Worm (Caenorhabditis elegans) whole organism, L3 larva: ENCODE measurements around the gene F44E2.6.
A peak's percentile ranks its signal among the peaks of the same experiment; 100 is the strongest.

Experiments
- R02D3.7 ChIP-seq: fragments of 150-350 bp; optimal IDR thresholded peaks from 2 replicates; lab custom pipeline; 2014; ENCODE audit warnings: missing biosample characterization, missing genetic modification characterization
- ZK546.5 ChIP-seq: sonication (generic microtip); optimal IDR thresholded peaks from 2 replicates; lab custom pipeline; 2017; ENCODE audit warnings: missing biosample characterization, missing genetic modification characterization
- aly-2 ChIP-seq: fragments of 150-350 bp; optimal IDR thresholded peaks from 2 replicates; lab custom pipeline; 2014; ENCODE audit warnings: missing biosample characterization, missing genetic modification characterization
- ama-1 ChIP-seq: fragments of 150-350 bp; optimal IDR thresholded peaks from 2 replicates; lab custom pipeline; 2018
- ceh-16 ChIP-seq: sonication (generic microtip); optimal IDR thresholded peaks from 2 replicates; lab custom pipeline; 2017; ENCODE audit warnings: missing biosample characterization, missing genetic modification characterization
- ceh-28 ChIP-seq: fragments of 150-350 bp; optimal IDR thresholded peaks from 2 replicates; lab custom pipeline; 2014; ENCODE audit warnings: missing biosample characterization, missing genetic modification reagents, missing genetic modification characterization
- ceh-9 ChIP-seq: sonication (generic microtip); optimal IDR thresholded peaks from 2 replicates; lab custom pipeline; 2018; ENCODE audit warnings: missing biosample characterization, missing genetic modification characterization
- daf-12 ChIP-seq: fragments of 150-350 bp; optimal IDR thresholded peaks from 2 replicates; lab custom pipeline; 2014; ENCODE audit warnings: missing biosample characterization, missing genetic modification reagents, missing genetic modification characterization
- egl-27 ChIP-seq: sonication (generic microtip); optimal IDR thresholded peaks from 4 replicates; lab custom pipeline; 2017; ENCODE audit warnings: missing biosample characterization, missing genetic modification reagents, missing genetic modification characterization
- egl-5 ChIP-seq: fragments of 150-350 bp; optimal IDR thresholded peaks from 2 replicates; lab custom pipeline; 2017; ENCODE audit warnings: missing biosample characterization, missing genetic modification reagents, missing genetic modification characterization, inconsistent platforms
- elt-1 ChIP-seq: fragments of 150-350 bp; optimal IDR thresholded peaks from 2 replicates; lab custom pipeline; 2014; ENCODE audit warnings: missing biosample characterization, missing genetic modification characterization
- elt-2 ChIP-seq: sonication (generic microtip); optimal IDR thresholded peaks from 2 replicates; lab custom pipeline; 2016; ENCODE audit warnings: missing genetic modification reagents, mild to moderate bottlenecking, missing genetic modification characterization, missing compliant biosample characterization
- elt-3 ChIP-seq, 3 experiments: fragments of 150-350 bp in 1 of 3; sonication (generic microtip) in 2 of 3; optimal IDR thresholded peaks; 2 replicates in 2 of 3; 4 replicates in 1 of 3; lab custom pipeline; 2014 to 2017; ENCODE audit warnings: missing biosample characterization in 3 of 3, missing genetic modification characterization in 3 of 3
- fkh-10 ChIP-seq: sonication (generic microtip); optimal IDR thresholded peaks from 2 replicates; lab custom pipeline; 2017; ENCODE audit warnings: missing biosample characterization, missing genetic modification reagents, missing genetic modification characterization
- hmg-11 ChIP-seq: sonication (generic microtip); optimal IDR thresholded peaks from 2 replicates; lab custom pipeline; 2016; ENCODE audit warnings: missing genetic modification characterization, missing compliant biosample characterization
- jun-1 ChIP-seq: fragments of 150-350 bp; optimal IDR thresholded peaks from 2 replicates; lab custom pipeline; 2014; ENCODE audit warnings: missing biosample characterization, missing genetic modification reagents, missing genetic modification characterization
- lin-15B ChIP-seq: fragments of 150-350 bp; optimal IDR thresholded peaks from 2 replicates; lab custom pipeline; 2014; ENCODE audit warnings: missing biosample characterization, missing genetic modification characterization
- lin-39 ChIP-seq: fragments of 150-350 bp; optimal IDR thresholded peaks from 2 replicates; lab custom pipeline; 2018; ENCODE audit warnings: missing biosample characterization, missing genetic modification reagents, missing genetic modification characterization
- lsy-12 ChIP-seq: sonication (generic microtip); optimal IDR thresholded peaks from 2 replicates; lab custom pipeline; 2016; ENCODE audit warnings: mild to moderate bottlenecking, missing genetic modification characterization, missing compliant biosample characterization
- mdl-1 ChIP-seq: fragments of 150-350 bp; optimal IDR thresholded peaks from 2 replicates; lab custom pipeline; 2014; ENCODE audit warnings: missing biosample characterization, missing genetic modification characterization
- mml-1 ChIP-seq: fragments of 150-350 bp; sonication (generic microtip); optimal IDR thresholded peaks from 3 replicates; lab custom pipeline; 2014; ENCODE audit warnings: missing biosample characterization, missing genetic modification characterization
- nfya-1 ChIP-seq: sonication (generic microtip); optimal IDR thresholded peaks from 2 replicates; lab custom pipeline; 2017; ENCODE audit warnings: missing genetic modification characterization, mild to moderate bottlenecking, missing compliant biosample characterization, antibody characterized with exemption, moderate library complexity; ENCODE audit not compliant: insufficient read depth
- nhr-11 ChIP-seq: fragments of 150-350 bp; optimal IDR thresholded peaks from 2 replicates; lab custom pipeline; 2014; ENCODE audit warnings: missing biosample characterization, missing genetic modification characterization
- nhr-12 ChIP-seq: fragments of 150-350 bp; optimal IDR thresholded peaks from 2 replicates; lab custom pipeline; 2014; ENCODE audit warnings: missing biosample characterization, missing genetic modification characterization
- nhr-23 ChIP-seq: fragments of 150-350 bp; optimal IDR thresholded peaks from 2 replicates; lab custom pipeline; 2014; ENCODE audit warnings: missing biosample characterization, missing genetic modification reagents, missing genetic modification characterization
- nhr-237 ChIP-seq: fragments of 150-350 bp; optimal IDR thresholded peaks from 2 replicates; lab custom pipeline; 2014; ENCODE audit warnings: missing biosample characterization, missing genetic modification characterization
- nhr-25 ChIP-seq: sonication (generic microtip); optimal IDR thresholded peaks from 2 replicates; lab custom pipeline; 2017; ENCODE audit warnings: missing biosample characterization, missing genetic modification characterization
- nhr-28 ChIP-seq: fragments of 150-350 bp; optimal IDR thresholded peaks from 2 replicates; lab custom pipeline; 2014; ENCODE audit warnings: missing biosample characterization, missing genetic modification characterization
- nhr-43 ChIP-seq: sonication (generic microtip); optimal IDR thresholded peaks from 2 replicates; lab custom pipeline; 2016; ENCODE audit warnings: mild to moderate bottlenecking, missing genetic modification characterization, missing compliant biosample characterization; ENCODE audit not compliant: poor library complexity, severe bottlenecking
- nhr-77 ChIP-seq: fragments of 150-350 bp; optimal IDR thresholded peaks from 2 replicates; lab custom pipeline; 2014; ENCODE audit warnings: missing biosample characterization, missing genetic modification characterization
- pha-4 ChIP-seq: fragments of 150-350 bp; optimal IDR thresholded peaks from 2 replicates; lab custom pipeline; 2014; ENCODE audit warnings: missing biosample characterization, missing genetic modification reagents, missing genetic modification characterization
- sea-2 ChIP-seq: fragments of 150-350 bp; sonication (generic microtip); optimal IDR thresholded peaks from 4 replicates; lab custom pipeline; 2014; ENCODE audit warnings: missing biosample characterization, missing genetic modification reagents, missing genetic modification characterization
- skn-1 ChIP-seq: fragments of 150-350 bp; optimal IDR thresholded peaks from 2 replicates; lab custom pipeline; 2014; ENCODE audit warnings: missing biosample characterization, missing genetic modification characterization
- tbx-2 ChIP-seq: sonication (generic microtip); optimal IDR thresholded peaks from 2 replicates; lab custom pipeline; 2016; ENCODE audit warnings: mild to moderate bottlenecking, missing genetic modification characterization, missing compliant biosample characterization
- unc-62 ChIP-seq: fragments of 150-350 bp; sonication (generic microtip); optimal IDR thresholded peaks from 4 replicates; lab custom pipeline; 2014; ENCODE audit warnings: missing biosample characterization, missing genetic modification reagents, missing genetic modification characterization
- zag-1 ChIP-seq: fragments of 150-350 bp; optimal IDR thresholded peaks from 2 replicates; lab custom pipeline; 2014; ENCODE audit warnings: missing biosample characterization, missing genetic modification characterization
- ztf-11 ChIP-seq: fragments of 150-350 bp; optimal IDR thresholded peaks from 2 replicates; lab custom pipeline; 2014; ENCODE audit warnings: missing biosample characterization, missing genetic modification characterization
- ztf-4 ChIP-seq: fragments of 150-350 bp; optimal IDR thresholded peaks from 2 replicates; lab custom pipeline; 2014; ENCODE audit warnings: missing biosample characterization, missing genetic modification characterization

F44E2.6 gene

ce11 chrIII:8815699-8816098, 29.3 kb downstream of the F44E2.6 start:
- TF ChIP-seq nfya-1 (no peak), mml-1 (tag; lab: Kevin White, UChicago) (no peak), daf-12 (tag; lab: Kevin White, UChicago) (no peak), egl-5 (tag; lab: Kevin White, UChicago) (peak; percentile 41), fkh-10 (GFP tag; lab: Kevin White, UChicago) (no peak), lin-39 (tag; lab: Kevin White, UChicago) (peak; percentile 29)

ce11 chrIII:8811111-8811510, 33.9 kb downstream of the F44E2.6 start:
- TF ChIP-seq pha-4 (tag; lab: Kevin White, UChicago) (no peak), hmg-11 (tag; lab: Kevin White, UChicago) (no peak), fkh-10 (GFP tag; lab: Kevin White, UChicago) (peak; percentile 22)

ce11 chrIII:8809245-8809971, 35.6 kb downstream of the F44E2.6 start, which contains the start of gene prx-19:
prx-19 (minus strand) TSS chrIII:8809295.
- TF ChIP-seq ceh-28 (tag; lab: Kevin White, UChicago) = peak; percentile 23
- no peak for TF ChIP-seq sea-2 (GFP tag; lab: Kevin White, UChicago)
- peak; percentile 72 for TF ChIP-seq nfya-1
- no peak for TF ChIP-seq mdl-1 (tag; lab: Kevin White, UChicago)
- TF ChIP-seq elt-2 = peak; percentile 61
- TF ChIP-seq lin-39 (tag; lab: Kevin White, UChicago) = peak; percentile 56
- TF ChIP-seq nhr-12 = no peak
- TF ChIP-seq lsy-12 (tag; lab: Kevin White, UChicago) = no peak
- TF ChIP-seq pha-4 (tag; lab: Kevin White, UChicago) = peak; percentile 63
- no peak for TF ChIP-seq ztf-4 (tag; lab: Kevin White, UChicago)
- TF ChIP-seq aly-2 (tag; lab: Kevin White, UChicago) = no peak
- no peak for TF ChIP-seq mml-1 (tag; lab: Kevin White, UChicago)
- TF ChIP-seq skn-1 (tag; lab: Kevin White, UChicago) = peak; percentile 57
- TF ChIP-seq nhr-25 = peak; percentile 76
- TF ChIP-seq unc-62 (GFP tag; lab: Kevin White, UChicago) = no peak
- TF ChIP-seq ceh-9 (tag; lab: Kevin White, UChicago) = no peak
- no peak for TF ChIP-seq nhr-237 (tag; lab: Kevin White, UChicago)
- no peak for TF ChIP-seq nhr-77 (tag; lab: Kevin White, UChicago)
- no peak for TF ChIP-seq nhr-11 (tag; lab: Kevin White, UChicago)
- no peak for TF ChIP-seq ZK546.5
- TF ChIP-seq nhr-28 (tag; lab: Kevin White, UChicago) = no peak
- peak; percentile 0 for TF ChIP-seq nhr-43 (tag; lab: Kevin White, UChicago)
- no peak for TF ChIP-seq elt-1 (tag; lab: Kevin White, UChicago)
- TF ChIP-seq jun-1 (tag; lab: Kevin White, UChicago) = no peak
- peak; percentile 53 for TF ChIP-seq nhr-23 (tag; lab: Kevin White, UChicago)
- TF ChIP-seq ztf-11 (tag; lab: Kevin White, UChicago) = no peak
- peak; percentile 32 for TF ChIP-seq egl-5 (tag; lab: Kevin White, UChicago)
- peak; percentile 63 for TF ChIP-seq lin-15B (tag; lab: Kevin White, UChicago)

ce11 chrIII:8807246-8807645, 37.8 kb downstream of the F44E2.6 start, which contains the start of gene F54F2.7:
F54F2.7 (minus strand) TSS chrIII:8807346.
- no peak for TF ChIP-seq elt-3 (tag; optimal IDR thresholded peaks at IDR 0.05; lab: Kevin White, UChicago)

ce11 chrIII:8805815-8806214, 39.2 kb downstream of the F44E2.6 start:
- no peak for TF ChIP-seq egl-27 (tag; lab: Kevin White, UChicago)
- TF ChIP-seq R02D3.7 (tag; lab: Kevin White, UChicago) = no peak
- TF ChIP-seq lin-15B (tag; lab: Kevin White, UChicago) = no peak
- TF ChIP-seq ceh-16 (tag; lab: Kevin White, UChicago) = no peak
- no peak for TF ChIP-seq tbx-2 (tag; lab: Kevin White, UChicago)
- TF ChIP-seq mml-1 (tag; lab: Kevin White, UChicago) = no peak
- TF ChIP-seq ama-1 (lab: Kevin White, UChicago) = no peak
- TF ChIP-seq zag-1 (tag; lab: Kevin White, UChicago) = no peak
